Fruit fly (Drosophila melanogaster): ENCODE measurements around the gene DCTN1-p150.
A peak's percentile ranks its signal among the peaks of the same experiment; 100 is the strongest.

Gene DCTN1-p150

dm6 chr3L:13928769-13929594, at the start of gene DCTN1-p150, which contains the start of gene CG8833:
DCTN1-p150 (plus strand) TSS chr3L:13929387.
CG8833 (minus strand) TSS chr3L:13929000.
- TF ChIP-seq CG15710 (tag; optimal IDR thresholded peaks at IDR 0.05) (peak; percentile 30), CG17806 (tag; optimal IDR thresholded peaks at IDR 0.05) (no peak), Ets98B (GFP tag; IDR thresholded peaks at IDR 0.05) (no peak), Snoo (tag; optimal IDR thresholded peaks at IDR 0.05) (peak; percentile 19), fd96Ca (GFP tag; IDR thresholded peaks at IDR 0.05) (no peak)

dm6 chr3L:13881555-13881954, 47.6 kb upstream of the DCTN1-p150 start:
- TF ChIP-seq D1 (tag; optimal IDR thresholded peaks at IDR 0.05) (no peak), CG8301 (tag; optimal IDR thresholded peaks at IDR 0.05) (no peak), CG4496 (GFP tag; IDR thresholded peaks at IDR 0.05) (no peak), CG34367 (tag; optimal IDR thresholded peaks at IDR 0.05) (no peak), rn (GFP tag; IDR thresholded peaks at IDR 0.05) (no peak), CG13204 (GFP tag; optimal IDR thresholded peaks at IDR 0.05) (peak; percentile 5)

- TF ChIP-seq Snoo (tag; optimal IDR thresholded peaks at IDR 0.05), result no peak
- no peak for TF ChIP-seq CG12605 (GFP tag; IDR thresholded peaks at IDR 0.05)
- no peak for TF ChIP-seq CG4496 (GFP tag; IDR thresholded peaks at IDR 0.05)
- TF ChIP-seq D1 (tag; optimal IDR thresholded peaks at IDR 0.05), result no peak
- TF ChIP-seq CG14655 (GFP tag; optimal IDR thresholded peaks at IDR 0.05), result no peak
- TF ChIP-seq gl (tag; optimal IDR thresholded peaks at IDR 0.05), result no peak
- TF ChIP-seq CG10348 (GFP tag; IDR thresholded peaks at IDR 0.05), result no peak
Observed at dm6 chr3L:13882532-13882931, 46.7 kb upstream of the DCTN1-p150 start.

- TF ChIP-seq Ets98B (GFP tag; IDR thresholded peaks at IDR 0.05) (no peak), CG12605 (GFP tag; IDR thresholded peaks at IDR 0.05) (no peak), Snoo (tag; optimal IDR thresholded peaks at IDR 0.05) (no peak), rn (GFP tag; IDR thresholded peaks at IDR 0.05) (no peak)
Observed at dm6 chr3L:13884460-13885056, 44.6 kb upstream of the DCTN1-p150 start.

- no peak for TF ChIP-seq CG15710 (tag; optimal IDR thresholded peaks at IDR 0.05)
- TF ChIP-seq D1 (tag; optimal IDR thresholded peaks at IDR 0.05), result no peak
- TF ChIP-seq CG10348 (GFP tag; IDR thresholded peaks at IDR 0.05), result no peak
- TF ChIP-seq CG34367 (tag; optimal IDR thresholded peaks at IDR 0.05), result no peak
- no peak for TF ChIP-seq Pif1A (GFP tag; optimal IDR thresholded peaks at IDR 0.05)
- TF ChIP-seq CG4496 (GFP tag; IDR thresholded peaks at IDR 0.05), result no peak
- TF ChIP-seq CG32121 (GFP tag; IDR thresholded peaks at IDR 0.05), result no peak
- no peak for TF ChIP-seq CG17806 (tag; optimal IDR thresholded peaks at IDR 0.05)
- no peak for TF ChIP-seq Pif1B (GFP tag; optimal IDR thresholded peaks at IDR 0.05)
- no peak for TF ChIP-seq rn (GFP tag; IDR thresholded peaks at IDR 0.05)
- no peak for TF ChIP-seq CG8159 (tag; optimal IDR thresholded peaks at IDR 0.05)
Observed at dm6 chr3L:13887092-13887491, 42.1 kb upstream of the DCTN1-p150 start.

dm6 chr3L:13900635-13901034, 28.6 kb upstream of the DCTN1-p150 start:
- TF ChIP-seq CG4496 (GFP tag; IDR thresholded peaks at IDR 0.05) (peak; percentile 48; the same call in 1 of the 3 replicates), gl (tag; optimal IDR thresholded peaks at IDR 0.05) (no peak)

- TF ChIP-seq CG9948 (tag; optimal IDR thresholded peaks at IDR 0.05) (peak; percentile 2), Snoo (tag; optimal IDR thresholded peaks at IDR 0.05) (no peak), fd96Ca (GFP tag; IDR thresholded peaks at IDR 0.05) (no peak), D1 (tag; optimal IDR thresholded peaks at IDR 0.05) (no peak), CG8159 (tag; optimal IDR thresholded peaks at IDR 0.05) (peak; percentile 53), CG15710 (tag; optimal IDR thresholded peaks at IDR 0.05) (peak; percentile 21)
Observed at dm6 chr3L:13903186-13904020, 25.8 kb upstream of the DCTN1-p150 start, which contains the start of gene dysc. dysc (minus strand) TSS chr3L:13903236.

- TF ChIP-seq Pif1A (GFP tag; optimal IDR thresholded peaks at IDR 0.05), result no peak
- peak; percentile 27 for TF ChIP-seq CG9948 (tag; optimal IDR thresholded peaks at IDR 0.05)
- TF ChIP-seq CG14655 (GFP tag; optimal IDR thresholded peaks at IDR 0.05), result peak; percentile 12
- peak; percentile 34 for TF ChIP-seq CG8159 (tag; optimal IDR thresholded peaks at IDR 0.05)
- TF ChIP-seq rn (GFP tag; IDR thresholded peaks at IDR 0.05), result no peak
- no peak for TF ChIP-seq CG4496 (GFP tag; IDR thresholded peaks at IDR 0.05)
Observed at dm6 chr3L:13904021-13904325, 25.2 kb upstream of the DCTN1-p150 start.
